Worm (Caenorhabditis elegans) whole organism, young adult: ENCODE measurements around the gene sri-25.

Experiments
- F49E8.2 ChIP-seq: sonication (generic microtip); optimal IDR thresholded peaks from 3 replicates; lab custom pipeline; 2017; ENCODE audit warnings: missing genetic modification characterization, mild to moderate bottlenecking, missing compliant biosample characterization, antibody characterized with exemption, moderate library complexity; ENCODE audit not compliant: insufficient read depth
- Y79H2A.3 ChIP-seq: fragments of 200-800 bp; sonication (Bioruptor generic); conservative IDR thresholded peaks from 2 replicates; pipeline ENCODE4 v1.3.6; 2022; ENCODE audit warnings: missing genetic modification reagents, missing genetic modification characterization, missing compliant biosample characterization
- ama-1 ChIP-seq, 3 experiments: fragments of 150-350 bp in 1 of 3; sonication (generic microtip) in 2 of 3; optimal IDR thresholded peaks; 2 replicates each; lab custom pipeline; 2014 to 2018; ENCODE audit warnings: missing biosample characterization in 2 of 3, missing genetic modification characterization in 2 of 3, missing genetic modification reagents in 2 of 3
- atf-7 ChIP-seq: sonication (generic microtip); optimal IDR thresholded peaks from 2 replicates; lab custom pipeline; 2017; ENCODE audit warnings: mild to moderate bottlenecking, missing genetic modification characterization, missing compliant biosample characterization
- ceh-100 ChIP-seq: fragments of 200-800 bp; sonication (Bioruptor generic); IDR thresholded peaks from 2 replicates; pipeline ENCODE4 v1.3.6; 2022; ENCODE audit warnings: missing genetic modification reagents, missing genetic modification characterization, missing compliant biosample characterization
- ceh-91 ChIP-seq: fragments of 200-800 bp; sonication (Bioruptor generic); IDR thresholded peaks from 2 replicates; pipeline ENCODE4 v1.3.6; 2022; ENCODE audit warnings: missing genetic modification reagents, missing genetic modification characterization, missing compliant biosample characterization
- mcd-1 ChIP-seq: fragments of 200-800 bp; sonication (Bioruptor generic); IDR thresholded peaks from 2 replicates; pipeline ENCODE4 v1.3.6; 2022; ENCODE audit warnings: missing genetic modification reagents, missing genetic modification characterization, missing compliant biosample characterization
- pha-4 ChIP-seq: fragments of 150-350 bp; sonication (generic microtip); optimal IDR thresholded peaks from 2 replicates; lab custom pipeline; 2014; ENCODE audit warnings: missing biosample characterization, missing genetic modification reagents, missing genetic modification characterization
- tbx-9 ChIP-seq: sonication (generic microtip); optimal IDR thresholded peaks from 2 replicates; lab custom pipeline; 2016; ENCODE audit warnings: borderline replicate concordance, missing genetic modification characterization, inconsistent platforms, missing compliant biosample characterization

DNA sequence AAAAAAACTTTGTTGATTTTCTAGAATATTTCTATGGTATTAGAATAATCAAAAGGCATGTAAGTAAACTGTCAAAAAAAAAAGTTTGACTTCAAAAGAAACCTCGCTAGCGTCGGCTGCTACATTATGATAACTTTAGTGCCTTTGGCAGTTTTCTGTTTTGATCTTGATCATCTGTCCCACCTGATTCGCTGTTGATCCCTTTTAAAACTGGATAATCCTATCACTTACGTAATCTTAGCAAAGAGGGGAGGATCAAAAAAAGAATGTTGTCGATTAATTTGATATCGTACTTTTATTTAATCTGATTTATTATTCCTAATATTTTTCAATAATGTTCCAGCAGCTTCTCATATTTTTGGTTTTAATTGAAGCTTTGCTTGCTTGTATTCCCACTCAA lies 43.1 kb downstream of the sri-25 start, which contains the start of gene M01B2.8:
- no peak for TF ChIP-seq pha-4 (tag; lab: Kevin White, UChicago)
- TF ChIP-seq tbx-9 = no peak
- TF ChIP-seq atf-7 = no peak
- TF ChIP-seq ama-1 (optimal IDR thresholded peaks at IDR 0.05; lab: Kevin White, UChicago) = no peak
- no peak for TF ChIP-seq ama-1 (GFP tag; optimal IDR thresholded peaks at IDR 0.05; lab: Kevin White, UChicago)
- TF ChIP-seq mcd-1 (GFP tag; lab: Robert Waterston, UW) = no peak
- no peak for TF ChIP-seq ceh-91 (GFP tag; lab: Robert Waterston, UW)
- no peak for TF ChIP-seq F49E8.2
- no peak for TF ChIP-seq ceh-100
- TF ChIP-seq Y79H2A.3 (GFP tag; lab: Robert Waterston, UW) = no peak
